Worm (Caenorhabditis elegans): ENCODE results near the gene H20E11.1.

- no peak for TF ChIP-seq ceh-2 (tag; optimal IDR thresholded peaks at IDR 0.05)
- TF ChIP-seq pha-4 (tag; optimal IDR thresholded peaks at IDR 0.05), result no peak
- no peak for TF ChIP-seq hlh-15 (tag; optimal IDR thresholded peaks at IDR 0.05)
- no peak for TF ChIP-seq ceh-24 (tag; optimal IDR thresholded peaks at IDR 0.05)
- no peak for TF ChIP-seq tbx-7 (tag; optimal IDR thresholded peaks at IDR 0.05)
- TF ChIP-seq ceh-31 (tag; optimal IDR thresholded peaks at IDR 0.05), result no peak
- TF ChIP-seq ceh-22 (tag; optimal IDR thresholded peaks at IDR 0.05), result no peak
- no peak for TF ChIP-seq nfya-1 (tag; optimal IDR thresholded peaks at IDR 0.05)
- TF ChIP-seq ama-1 (optimal IDR thresholded peaks at IDR 0.05), result no peak
These were observed 3.7 kb downstream of the H20E11.1 start for ce11 chrIV:6833617-6834016.

Data from whole organism, late embryonic.